Worm (Caenorhabditis elegans): ENCODE results near the gene dnc-2.

The dnc-2 gene

DNA sequence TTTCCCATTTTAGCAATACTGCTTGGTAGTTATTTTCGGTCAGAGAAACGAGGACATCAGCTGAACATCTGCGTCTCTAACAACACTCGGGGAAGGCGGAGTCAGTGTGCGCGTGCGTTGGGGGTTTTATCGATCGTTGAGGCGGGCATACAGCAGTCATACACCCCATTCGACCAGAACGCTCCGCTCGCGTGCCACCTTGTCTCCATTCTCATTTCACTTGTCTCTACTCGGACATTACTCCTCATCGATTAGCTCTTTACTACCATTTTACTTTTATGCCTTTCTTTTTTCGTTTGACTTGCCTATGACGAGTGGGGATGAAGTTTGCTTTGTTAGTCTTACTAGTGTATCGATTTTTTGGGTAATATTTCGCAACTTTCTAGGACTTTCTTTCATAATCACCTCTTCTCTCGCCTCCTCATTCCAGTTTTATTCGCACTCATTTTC, 15.0 kb upstream of the dnc-2 start (continued):
- TF ChIP-seq bed-1 (GFP tag; IDR thresholded peaks at IDR 0.05) (0 out of 2 replicates have a peak, but pooled peaks have one; percentile 5), attf-3 (GFP tag; conservative IDR thresholded peaks at IDR 0.05) (no peak), ceh-27 (GFP tag; optimal IDR thresholded peaks at IDR 0.05) (peak; percentile 72), madf-8 (GFP tag; conservative IDR thresholded peaks at IDR 0.05) (no peak), hlh-12 (tag; optimal IDR thresholded peaks at IDR 0.05) (no peak), T26A5.8 (tag; optimal IDR thresholded peaks at IDR 0.05) (no peak), rcor-1 (GFP tag; IDR thresholded peaks at IDR 0.05) (peak; percentile 58; the same call in 1 of the 2 replicates), ets-4 (GFP tag; optimal IDR thresholded peaks at IDR 0.05) (peak; percentile 83), T07F8.4 (tag; optimal IDR thresholded peaks at IDR 0.05) (peak; percentile 13), zim-3 (tag; optimal IDR thresholded peaks at IDR 0.05) (peak; percentile 66), ceh-58 (GFP tag; IDR thresholded peaks at IDR 0.05) (peak; percentile 2; the same call in 1 of the 2 replicates), rpc-1 (optimal IDR thresholded peaks at IDR 0.05) (no peak), rpc-1 (tag; optimal IDR thresholded peaks at IDR 0.05) (no peak), Y53G8AR.9 (GFP tag; conservative IDR thresholded peaks at IDR 0.05) (peak; percentile 80), ama-1 (optimal IDR thresholded peaks at IDR 0.05) (peak; percentile 80), ama-1 (GFP tag; optimal IDR thresholded peaks at IDR 0.05) (peak; percentile 12 to 50), madf-3 (GFP tag; IDR thresholded peaks at IDR 0.05) (peak; percentile 24), nhr-27 (tag; optimal IDR thresholded peaks at IDR 0.05) (peak; percentile 62), ztf-3 (GFP tag; optimal IDR thresholded peaks at IDR 0.05) (peak; percentile 1), mxl-1 (tag; optimal IDR thresholded peaks at IDR 0.05) (no peak), dox-1 (GFP tag; IDR thresholded peaks at IDR 0.05) (peak; percentile 70; the same call in 1 of the 2 replicates), hmg-1.2 (GFP tag; IDR thresholded peaks at IDR 0.05) (peak; percentile 60; the same call in 1 of the 2 replicates), Y95B8A.8 (GFP tag; IDR thresholded peaks at IDR 0.05) (0 out of 2 replicates have a peak, but pooled peaks have one; percentile 63), die-1 (tag; optimal IDR thresholded peaks at IDR 0.05) (peak; percentile 59), cebp-2 (GFP tag; IDR thresholded peaks at IDR 0.05) (peak; percentile 22; the same call in 1 of the 2 replicates), sea-2 (GFP tag; IDR thresholded peaks at IDR 0.05) (no peak), hsf-1 (GFP tag; IDR thresholded peaks at IDR 0.05) (peak; percentile 51), ztf-28 (GFP tag; IDR thresholded peaks at IDR 0.05) (no peak), lsl-1 (GFP tag; optimal IDR thresholded peaks at IDR 0.05) (no peak), mel-28 (tag; optimal IDR thresholded peaks at IDR 0.05; ENCODE audit: borderline replicate concordance) (no peak), ztf-18 (tag; optimal IDR thresholded peaks at IDR 0.05) (peak; percentile 10), let-526 (GFP tag; IDR thresholded peaks at IDR 0.05) (peak; percentile 60; the same call in 1 of the 2 replicates), lin-54 (GFP tag; optimal IDR thresholded peaks at IDR 0.05) (peak; percentile 20), C06A6.2 (GFP tag; conservative IDR thresholded peaks at IDR 0.05) (peak; percentile 17; the same call in 1 of the 2 replicates), lin-40 (tag; optimal IDR thresholded peaks at IDR 0.05) (peak; percentile 45), mes-4 (tag; optimal IDR thresholded peaks at IDR 0.05) (no peak), ekl-4 (GFP tag; IDR thresholded peaks at IDR 0.05) (peak; percentile 11; the same call in 1 of the 2 replicates), C17E4.6 (GFP tag; IDR thresholded peaks at IDR 0.05) (no peak), atf-7 (tag; optimal IDR thresholded peaks at IDR 0.05) (peak; percentile 67)

DNA sequence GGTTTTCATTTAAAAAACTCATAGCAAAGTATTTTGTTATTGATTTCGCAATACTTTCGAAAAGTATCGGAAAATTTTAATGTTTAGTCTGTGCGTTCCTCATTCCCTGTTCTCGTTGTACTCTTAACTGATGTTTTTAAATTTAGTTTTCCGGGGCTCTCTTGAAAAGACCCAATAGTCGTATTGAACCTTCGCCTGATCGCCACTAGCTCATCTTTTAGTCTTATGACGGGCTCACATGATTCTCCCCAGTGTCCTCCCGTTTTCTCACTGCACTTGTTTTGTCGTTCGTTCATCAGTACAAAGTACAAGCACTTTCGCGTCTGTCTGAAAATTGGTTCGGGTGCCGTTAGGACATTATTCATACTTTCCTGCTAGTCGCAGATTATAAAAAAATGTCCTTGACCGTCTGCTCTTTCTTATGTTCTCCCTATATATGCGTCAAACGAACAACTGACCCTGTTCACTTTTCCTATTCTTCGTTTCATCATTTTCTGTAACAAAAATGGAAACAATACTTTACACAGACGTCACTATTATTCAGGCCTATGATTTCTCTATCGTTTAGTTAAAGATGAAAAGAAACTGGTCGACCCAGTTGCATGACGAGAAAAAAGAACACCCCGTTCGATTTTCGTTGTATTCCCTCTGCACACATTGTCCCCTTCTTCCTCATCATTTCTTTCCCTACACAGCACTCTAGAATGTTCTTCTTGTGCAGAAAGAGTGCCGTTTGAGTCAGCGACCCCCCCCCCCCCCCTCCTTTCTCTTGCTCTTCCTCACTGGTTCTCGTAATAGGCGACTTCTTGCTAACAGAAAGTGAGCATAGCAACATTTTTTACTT, 14.1 kb upstream of the dnc-2 start, which contains the start of gene ubq-1:
TSS of gene ubq-1 (plus strand) at position 802 of the 844 bp plus-strand sequence.
- no peak for TF ChIP-seq madf-6 (GFP tag; IDR thresholded peaks at IDR 0.05)
- no peak for TF ChIP-seq ama-1 (optimal IDR thresholded peaks at IDR 0.05)
- TF ChIP-seq ama-1 (GFP tag; optimal IDR thresholded peaks at IDR 0.05), result peak in 1 of 2 experiments; percentile 2
- no peak for TF ChIP-seq lag-1 (GFP tag; IDR thresholded peaks at IDR 0.05)
- no peak for TF ChIP-seq rpc-1 (optimal IDR thresholded peaks at IDR 0.05)
- no peak for TF ChIP-seq rpc-1 (tag; optimal IDR thresholded peaks at IDR 0.05)
- TF ChIP-seq ceh-58 (GFP tag; IDR thresholded peaks at IDR 0.05), result no peak
- peak; percentile 48; the same call in 1 of the 2 replicates for TF ChIP-seq hsf-1 (GFP tag; IDR thresholded peaks at IDR 0.05)
- peak; percentile 27 for TF ChIP-seq lsl-1 (GFP tag; optimal IDR thresholded peaks at IDR 0.05)
- peak; percentile 44; the same call in 1 of the 2 replicates for TF ChIP-seq egrh-3 (GFP tag; IDR thresholded peaks at IDR 0.05)
- 0 out of 2 replicates have a peak, but pooled peaks have one; percentile 6 for TF ChIP-seq dox-1 (GFP tag; IDR thresholded peaks at IDR 0.05)
- TF ChIP-seq mel-28 (tag; optimal IDR thresholded peaks at IDR 0.05; ENCODE audit: borderline replicate concordance), result peak; percentile 9
- 0 out of 2 replicates have a peak, but pooled peaks have one; percentile 8 for TF ChIP-seq Y53G8AR.9 (GFP tag; conservative IDR thresholded peaks at IDR 0.05)
- peak; percentile 88 for TF ChIP-seq cebp-1 (GFP tag; IDR thresholded peaks at IDR 0.05)
- TF ChIP-seq cebp-1 (tag; optimal IDR thresholded peaks at IDR 0.05), result peak; percentile 95
- peak; percentile 60 for TF ChIP-seq ZK185.1 (tag; optimal IDR thresholded peaks at IDR 0.05; ENCODE audit: poor library complexity, severe bottlenecking)
- no peak for TF ChIP-seq him-1 (tag; optimal IDR thresholded peaks at IDR 0.05)

Data from whole organism, young adult.